Worm (Caenorhabditis elegans) whole organism, late embryonic: ENCODE results near the gene bed-3.

Experiments
- C08G9.2 ChIP-seq: sonication (generic microtip); optimal IDR thresholded peaks from 2 replicates; lab custom pipeline; 2016; ENCODE audit warnings: mild to moderate bottlenecking, missing genetic modification characterization, moderate library complexity, missing compliant biosample characterization
- elt-4 ChIP-seq: sonication (generic microtip); optimal IDR thresholded peaks from 2 replicates; lab custom pipeline; 2016; ENCODE audit warnings: missing genetic modification characterization, missing compliant biosample characterization
- hlh-30 ChIP-seq: sonication (generic microtip); optimal IDR thresholded peaks from 2 replicates; lab custom pipeline; 2017; ENCODE audit warnings: antibody characterized with exemption, missing genetic modification characterization, missing compliant biosample characterization; ENCODE audit not compliant: insufficient read depth
- hlh-8 ChIP-seq: sonication (generic microtip); optimal IDR thresholded peaks from 2 replicates; lab custom pipeline; 2016; ENCODE audit warnings: missing genotype, missing genetic modification characterization, missing compliant biosample characterization
- pqm-1 ChIP-seq: sonication (generic microtip); optimal IDR thresholded peaks from 2 replicates; lab custom pipeline; 2016; ENCODE audit warnings: missing genetic modification characterization, missing compliant biosample characterization
- ref-2 ChIP-seq: sonication (generic microtip); optimal IDR thresholded peaks from 2 replicates; lab custom pipeline; 2016; ENCODE audit warnings: missing genetic modification characterization, missing compliant biosample characterization
- tbx-2 ChIP-seq: sonication (generic microtip); optimal IDR thresholded peaks from 2 replicates; lab custom pipeline; 2016; ENCODE audit warnings: missing genetic modification characterization, missing compliant biosample characterization
- ttx-3 ChIP-seq: sonication (generic microtip); optimal IDR thresholded peaks from 2 replicates; lab custom pipeline; 2016; ENCODE audit warnings: missing genetic modification reagents, missing genetic modification characterization, missing compliant biosample characterization
- unc-55 ChIP-seq: sonication (generic microtip); optimal IDR thresholded peaks from 2 replicates; lab custom pipeline; 2017; ENCODE audit warnings: missing biosample characterization, missing genetic modification reagents, missing genetic modification characterization
- unc-86 ChIP-seq: sonication (generic microtip); optimal IDR thresholded peaks from 2 replicates; lab custom pipeline; 2016; ENCODE audit warnings: missing genetic modification characterization, missing compliant biosample characterization

DNA sequence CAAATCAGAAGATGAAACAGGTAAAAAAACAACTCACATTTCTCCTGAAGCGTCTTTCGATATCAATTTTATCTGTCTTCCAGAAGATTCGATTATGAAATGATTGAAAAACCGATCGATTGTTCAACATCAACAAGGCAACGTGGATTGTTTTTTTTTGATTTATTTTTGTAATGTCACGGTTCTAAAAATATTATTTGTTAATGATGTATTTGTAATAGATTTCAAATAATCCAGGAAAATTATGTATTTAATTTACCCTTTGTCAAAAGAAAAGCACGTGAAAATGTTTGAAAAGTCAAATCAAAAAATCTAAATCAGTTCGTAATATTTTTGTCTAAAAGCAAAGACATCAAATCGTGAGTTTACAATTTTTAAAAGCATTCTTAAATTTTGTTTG is 52.8 kb downstream of the bed-3 start, which contains the start of the genes kin-5 and C47E12.11:
- TF ChIP-seq pqm-1 (no peak), ref-2 (tag; lab: Kevin White, UChicago) (no peak), elt-4 (tag; lab: Kevin White, UChicago) (no peak), tbx-2 (no peak), hlh-30 (tag; lab: Kevin White, UChicago) (no peak), hlh-8 (tag; lab: Kevin White, UChicago) (no peak), unc-55 (GFP tag; lab: Kevin White, UChicago) (no peak), unc-86 (tag; lab: Kevin White, UChicago) (no peak), C08G9.2 (tag; lab: Kevin White, UChicago) (no peak), ttx-3 (tag; lab: Kevin White, UChicago) (no peak)
